Fruit fly (Drosophila melanogaster) S2 (cell line): ENCODE data around the gene CG11069.

Experiments used
- CG8478 ChIP-seq: fragments of >200 bp; optimal IDR thresholded peaks from 2 replicates; lab custom pipeline; 2018
- CTCF ChIP-seq, 2 experiments: fragments of >200 bp; optimal IDR thresholded peaks; 2 replicates each; lab custom pipeline; 2018

CG11069 gene

dm6 chr3R:24944920-24945853, 50.6 kb downstream of the CG11069 start, which contains the start of the genes ssh and Nmnat:
Gene ssh, minus strand, starts transcription at chr3R:24944956.
Gene Nmnat, plus strand, starts transcription at chr3R:24945237.
- TF ChIP-seq CG8478 (no peak), CTCF (optimal IDR thresholded peaks at IDR 0.05; lab: Kevin White, UChicago) (no peak)
